Worm (Caenorhabditis elegans) whole organism, L1 larva: Measurements from ENCODE around the gene gtf-2H2C.

Source experiments
- egl-13 ChIP-seq: sonication (generic microtip); optimal IDR thresholded peaks from 2 replicates; lab custom pipeline; 2016; ENCODE audit warnings: missing genotype, missing genetic modification reagents, missing genetic modification characterization, missing compliant biosample characterization
- egl-27 ChIP-seq, 2 experiments: fragments of 150-350 bp in 1 of 2; sonication (generic microtip); optimal IDR thresholded peaks; 3 replicates each; lab custom pipeline; 2017 to 2018; ENCODE audit warnings: missing biosample characterization in 2 of 2, missing genetic modification characterization in 2 of 2, missing genetic modification reagents in 2 of 2
- elt-2 ChIP-seq: sonication (generic microtip); optimal IDR thresholded peaks from 2 replicates; lab custom pipeline; 2016; ENCODE audit warnings: missing genetic modification characterization, mild to moderate bottlenecking, inconsistent platforms, missing compliant biosample characterization, missing genetic modification reagents
- isw-1 ChIP-seq: fragments of 200-800 bp; sonication (Bioruptor generic); IDR thresholded peaks from 2 replicates; pipeline ENCODE4 v1.3.6; 2022; ENCODE audit warnings: missing genetic modification characterization, missing compliant biosample characterization
- lin-13 ChIP-seq: fragments of 150-350 bp; optimal IDR thresholded peaks from 2 replicates; lab custom pipeline; 2014; ENCODE audit warnings: missing biosample characterization, missing genetic modification reagents, missing genetic modification characterization
- lir-3 ChIP-seq: sonication (generic microtip); optimal IDR thresholded peaks from 2 replicates; lab custom pipeline; 2016; ENCODE audit warnings: mild to moderate bottlenecking, missing genetic modification characterization, moderate library complexity, missing compliant biosample characterization; ENCODE audit not compliant: poor library complexity
- lsy-2 ChIP-seq, 2 experiments: fragments of 150-350 bp; optimal IDR thresholded peaks; 2 replicates each; lab custom pipeline; 2014; ENCODE audit warnings: missing biosample characterization in 2 of 2, missing genetic modification characterization in 2 of 2
- mep-1 ChIP-seq: fragments of 150-350 bp; optimal IDR thresholded peaks from 2 replicates; lab custom pipeline; 2014; ENCODE audit warnings: missing biosample characterization, missing genetic modification characterization
- nhr-12 ChIP-seq: sonication (generic microtip); optimal IDR thresholded peaks from 2 replicates; lab custom pipeline; 2017; ENCODE audit warnings: missing biosample characterization, missing genetic modification characterization
- nhr-90 ChIP-seq: sonication (generic microtip); optimal IDR thresholded peaks from 2 replicates; lab custom pipeline; 2016; ENCODE audit warnings: mild to moderate bottlenecking, missing genetic modification characterization, missing compliant biosample characterization; ENCODE audit not compliant: poor library complexity
- tbx-2 ChIP-seq: sonication (generic microtip); optimal IDR thresholded peaks from 2 replicates; lab custom pipeline; 2016; ENCODE audit warnings: missing genetic modification characterization, missing compliant biosample characterization
- zag-1 ChIP-seq: fragments of 150-350 bp; optimal IDR thresholded peaks from 2 replicates; lab custom pipeline; 2014; ENCODE audit warnings: missing biosample characterization, missing genetic modification characterization

ce11 chrIII:10112958-10113357 is 22.4 kb upstream of the gtf-2H2C start, which contains the start of gene vps-29:
- TF ChIP-seq lin-13 (GFP tag; lab: Kevin White, UChicago) (no peak), mep-1 (tag; lab: Kevin White, UChicago) (no peak), lsy-2 (tag; optimal IDR thresholded peaks at IDR 0.05; lab: Kevin White, UChicago) (no peak), zag-1 (tag; lab: Kevin White, UChicago) (no peak), nhr-12 (no peak), lir-3 (tag; lab: Kevin White, UChicago) (no peak), nhr-90 (no peak), egl-27 (tag; optimal IDR thresholded peaks at IDR 0.05; lab: Kevin White, UChicago) (no peak), egl-13 (tag; lab: Kevin White, UChicago) (no peak), tbx-2 (tag; lab: Kevin White, UChicago) (no peak), elt-2 (tag; lab: Kevin White, UChicago) (no peak), isw-1 (GFP tag; lab: Robert Waterston, UW) (no peak)
